Worm (Caenorhabditis elegans) whole organism, young adult: ENCODE results near the gene Y50D4C.3.

ENCODE experiments used
- Y53F4B.3 ChIP-seq: fragments of 200-800 bp; sonication (Bioruptor generic); IDR thresholded peaks from 2 replicates; pipeline ENCODE4 v1.3.6; 2022; ENCODE audit warnings: missing genetic modification reagents, missing genetic modification characterization, missing compliant biosample characterization
- Y53G8AR.9 ChIP-seq: fragments of 200-800 bp; sonication (Bioruptor generic); conservative IDR thresholded peaks from 2 replicates; pipeline ENCODE4 v1.3.6; 2022; ENCODE audit warnings: missing genetic modification reagents, missing genetic modification characterization, missing compliant biosample characterization
- attf-6 ChIP-seq: fragments of 200-800 bp; sonication (Bioruptor generic); IDR thresholded peaks from 2 replicates; pipeline ENCODE4 v1.3.6; 2022; ENCODE audit warnings: missing genetic modification reagents, missing genetic modification characterization, missing compliant biosample characterization
- cebp-1 ChIP-seq, 2 experiments: fragments of 200-800 bp in 1 of 2; sonication (Bioruptor generic) in 1 of 2; sonication (generic microtip) in 1 of 2; IDR thresholded peaks in 1 of 2; optimal IDR thresholded peaks in 1 of 2; 2 replicates each; pipeline versions ENCODE4 v1.3.6 to Lab custom; 2017 to 2022; ENCODE audit warnings: missing compliant biosample characterization in 2 of 2, missing genetic modification characterization in 2 of 2, mild to moderate bottlenecking in 1 of 2, missing genetic modification reagents in 1 of 2, moderate library complexity in 1 of 2
- lsy-27 ChIP-seq: sonication (generic microtip); optimal IDR thresholded peaks from 2 replicates; lab custom pipeline; 2017; ENCODE audit warnings: missing genetic modification characterization, mild to moderate bottlenecking, missing compliant biosample characterization, antibody characterized with exemption, missing genotype, borderline replicate concordance; ENCODE audit not compliant: insufficient read depth
- nfyb-1 ChIP-seq: fragments of 200-800 bp; sonication (Bioruptor generic); IDR thresholded peaks from 2 replicates; pipeline ENCODE4 v1.3.6; 2022; ENCODE audit warnings: missing genetic modification reagents, missing genetic modification characterization, missing compliant biosample characterization
- snpc-4 ChIP-seq, 5 experiments: fragments of 150-350 bp in 1 of 5; sonication (generic microtip) in 4 of 5; optimal IDR thresholded peaks; 2 replicates each; lab custom pipeline; 2014 to 2018; ENCODE audit warnings: missing genetic modification characterization in 5 of 5, missing biosample characterization in 3 of 5, antibody characterized with exemption in 2 of 5, mild to moderate bottlenecking in 2 of 5, missing compliant biosample characterization in 2 of 5, missing genotype in 2 of 5, moderate library complexity in 2 of 5, missing genetic modification reagents in 1 of 5
- sptf-2 ChIP-seq: fragments of 200-800 bp; sonication (Bioruptor generic); optimal IDR thresholded peaks from 2 replicates; lab custom pipeline; 2018; ENCODE audit warnings: mild to moderate bottlenecking, missing genetic modification characterization, missing compliant biosample characterization
- ztf-26 ChIP-seq: sonication (generic microtip); optimal IDR thresholded peaks from 2 replicates; lab custom pipeline; 2017; ENCODE audit warnings: missing genetic modification characterization, missing compliant biosample characterization

DNA sequence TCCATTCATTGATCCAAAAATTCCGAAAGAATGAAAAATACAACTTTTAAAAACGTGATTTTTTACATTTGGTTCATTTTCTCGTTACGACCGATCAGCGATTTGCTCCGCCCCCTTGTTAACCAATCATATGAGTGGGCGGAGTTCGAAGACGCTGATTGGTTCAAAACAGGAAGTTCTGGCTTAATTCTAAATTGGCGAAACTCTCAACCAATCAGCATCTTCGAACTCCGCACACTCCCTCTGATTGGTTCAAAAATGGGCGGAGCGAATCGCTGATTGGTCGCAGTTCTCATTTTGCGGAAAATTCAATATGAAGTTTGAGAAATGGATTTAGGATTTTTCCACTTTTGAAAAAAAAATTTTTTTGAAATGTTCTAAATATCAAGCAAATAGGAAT lies 784 bp upstream of the Y50D4C.3 start:
- no peak for TF ChIP-seq snpc-4 (GFP tag; optimal IDR thresholded peaks at IDR 0.05; lab: Kevin White, UChicago)
- no peak for TF ChIP-seq snpc-4 (tag; optimal IDR thresholded peaks at IDR 0.05; lab: Kevin White, UChicago)
- peak; percentile 58; the same call in 1 of the 2 replicates for TF ChIP-seq nfyb-1 (GFP tag; lab: Robert Waterston, UW)
- no peak for TF ChIP-seq Y53G8AR.9 (GFP tag; lab: Robert Waterston, UW)
- no peak for TF ChIP-seq ztf-26 (tag; lab: Kevin White, UChicago)
- TF ChIP-seq sptf-2 (GFP tag; lab: Kevin White, UChicago), result no peak
- no peak for TF ChIP-seq cebp-1 (GFP tag; IDR thresholded peaks at IDR 0.05; lab: Robert Waterston, UW)
- TF ChIP-seq cebp-1 (tag; optimal IDR thresholded peaks at IDR 0.05; lab: Kevin White, UChicago), result no peak
- no peak for TF ChIP-seq Y53F4B.3 (GFP tag; lab: Robert Waterston, UW)
- no peak for TF ChIP-seq lsy-27 (tag; lab: Kevin White, UChicago)
- TF ChIP-seq attf-6, result no peak
